Worm (Caenorhabditis elegans) whole organism, mixed stage, embryonic: ENCODE data around the gene F14H8.4.

Source experiments
- M03D4.4 ChIP-seq: sonication (generic microtip); optimal IDR thresholded peaks from 2 replicates; lab custom pipeline; 2017; ENCODE audit warnings: mild to moderate bottlenecking, missing genetic modification characterization, missing compliant biosample characterization
- ceh-39 ChIP-seq: fragments of 150-350 bp; optimal IDR thresholded peaks from 2 replicates; lab custom pipeline; 2014; ENCODE audit warnings: missing biosample characterization, missing genetic modification characterization
- lin-13 ChIP-seq: fragments of 150-350 bp; optimal IDR thresholded peaks from 2 replicates; lab custom pipeline; 2014; ENCODE audit warnings: missing biosample characterization, missing genetic modification characterization
- mab-5 ChIP-seq: fragments of 150-350 bp; optimal IDR thresholded peaks from 2 replicates; lab custom pipeline; 2014; ENCODE audit warnings: missing biosample characterization, missing genetic modification characterization
- nhr-12 ChIP-seq: fragments of 150-350 bp; optimal IDR thresholded peaks from 2 replicates; lab custom pipeline; 2014; ENCODE audit warnings: missing biosample characterization, missing genetic modification characterization
- nhr-237 ChIP-seq: fragments of 150-350 bp; optimal IDR thresholded peaks from 2 replicates; lab custom pipeline; 2014; ENCODE audit warnings: missing biosample characterization, missing genetic modification characterization
- nhr-28 ChIP-seq: fragments of 150-350 bp; optimal IDR thresholded peaks from 2 replicates; lab custom pipeline; 2014; ENCODE audit warnings: missing biosample characterization, missing genetic modification characterization
- pha-4 ChIP-seq: fragments of 150-350 bp; optimal IDR thresholded peaks from 2 replicates; lab custom pipeline; 2018; ENCODE audit warnings: missing biosample characterization, missing genetic modification reagents, missing genetic modification characterization
- unc-120 ChIP-seq: sonication (generic microtip); optimal IDR thresholded peaks from 2 replicates; lab custom pipeline; 2017; ENCODE audit warnings: missing genetic modification characterization, missing compliant biosample characterization; ENCODE audit not compliant: poor library complexity, severe bottlenecking
- ztf-11 ChIP-seq: fragments of 150-350 bp; optimal IDR thresholded peaks from 2 replicates; lab custom pipeline; 2014; ENCODE audit warnings: missing biosample characterization, missing genetic modification characterization

ce11 chrV:15068378-15068777 is 44.7 kb downstream of the F14H8.4 start, which contains the start of gene dnj-3:
- TF ChIP-seq nhr-28 (tag; lab: Kevin White, UChicago) = no peak
- TF ChIP-seq ztf-11 (tag; lab: Kevin White, UChicago) = no peak
- no peak for TF ChIP-seq nhr-237
- no peak for TF ChIP-seq pha-4 (tag; lab: Kevin White, UChicago)
- TF ChIP-seq nhr-12 (tag; lab: Kevin White, UChicago) = no peak
- TF ChIP-seq mab-5 (tag; lab: Kevin White, UChicago) = no peak
- no peak for TF ChIP-seq lin-13 (tag; lab: Kevin White, UChicago)
- no peak for TF ChIP-seq unc-120 (tag; lab: Kevin White, UChicago)
- TF ChIP-seq ceh-39 = no peak
- no peak for TF ChIP-seq M03D4.4
